Fruit fly (Drosophila melanogaster) whole organism, embryonic: ENCODE data around the gene Dpy-30L1.

ENCODE experiments used
- CG1024 ChIP-seq: fragments of 200-800 bp; sonication (Bioruptor generic); IDR thresholded peaks from 2 replicates; pipeline ENCODE4 v1.3.6; 2022; ENCODE audit warnings: missing biosample characterization, missing genetic modification characterization
- CG11695 ChIP-seq: fragments of 200-800 bp; sonication (Bioruptor generic); IDR thresholded peaks from 3 replicates; pipeline ENCODE4 v1.3.6; 2022; ENCODE audit warnings: missing biosample characterization, missing genetic modification characterization
- CG17612 ChIP-seq: fragments of 200-800 bp; sonication (Bioruptor generic); IDR thresholded peaks from 2 replicates; pipeline ENCODE4 v1.3.6; 2022; ENCODE audit warnings: missing biosample characterization, missing genetic modification characterization
- CG31224 ChIP-seq: fragments of 200-800 bp; sonication (Bioruptor generic); IDR thresholded peaks from 2 replicates; pipeline ENCODE4 v1.3.6; 2022; ENCODE audit warnings: missing biosample characterization, missing genetic modification characterization
- CG3407 ChIP-seq: fragments of 200-800 bp; sonication (Bioruptor generic); optimal IDR thresholded peaks from 2 replicates; lab custom pipeline; 2018; ENCODE audit warnings: missing biosample characterization, mild to moderate bottlenecking, missing genetic modification characterization
- CG3847 ChIP-seq: fragments of 200-800 bp; sonication (Bioruptor generic); IDR thresholded peaks from 2 replicates; pipeline ENCODE4 v1.3.6; 2022; ENCODE audit warnings: missing biosample characterization, missing genetic modification characterization
- CG4282 ChIP-seq: fragments of 200-800 bp; sonication (Bioruptor generic); optimal IDR thresholded peaks from 2 replicates; lab custom pipeline; 2016; ENCODE audit warnings: missing biosample characterization, missing genetic modification characterization
- CG4617 ChIP-seq: fragments of 200-800 bp; sonication (Bioruptor generic); optimal IDR thresholded peaks from 3 replicates; lab custom pipeline; 2016; ENCODE audit warnings: missing biosample characterization, missing genetic modification characterization, borderline replicate concordance
- CG4820 ChIP-seq: fragments of 200-800 bp; sonication (Bioruptor generic); optimal IDR thresholded peaks from 3 replicates; lab custom pipeline; 2016; ENCODE audit warnings: missing biosample characterization, missing genetic modification characterization
- CG4854 ChIP-seq: fragments of 200-800 bp; sonication (Bioruptor generic); optimal IDR thresholded peaks from 2 replicates; lab custom pipeline; 2016; ENCODE audit warnings: missing biosample characterization, missing genetic modification characterization, inconsistent platforms
- CG6254 ChIP-seq: fragments of 200-800 bp; sonication (Bioruptor generic); optimal IDR thresholded peaks from 3 replicates; lab custom pipeline; 2017; ENCODE audit warnings: mild to moderate bottlenecking, missing biosample characterization, missing genetic modification reagents, missing genetic modification characterization
- CG7556 ChIP-seq: fragments of 200-800 bp; sonication (Bioruptor generic); optimal IDR thresholded peaks from 2 replicates; lab custom pipeline; 2017; ENCODE audit warnings: missing biosample characterization, mild to moderate bottlenecking, missing genetic modification characterization
- CG7839 ChIP-seq: fragments of 200-800 bp; sonication (Bioruptor generic); optimal IDR thresholded peaks from 3 replicates; lab custom pipeline; 2018; ENCODE audit warnings: missing biosample characterization, mild to moderate bottlenecking, missing genetic modification characterization, moderate library complexity
- CG8359 ChIP-seq: fragments of 200-800 bp; sonication (Bioruptor generic); optimal IDR thresholded peaks from 2 replicates; lab custom pipeline; 2017; ENCODE audit warnings: missing biosample characterization, mild to moderate bottlenecking, missing genetic modification characterization, borderline replicate concordance
- CG8924 ChIP-seq: fragments of 200-800 bp; optimal IDR thresholded peaks from 3 replicates; lab custom pipeline; 2019; ENCODE audit warnings: missing biosample characterization, mild to moderate bottlenecking, missing genetic modification characterization, moderate library complexity
- CHES-1-like ChIP-seq: fragments of 200-800 bp; sonication (Bioruptor generic); optimal IDR thresholded peaks from 2 replicates; lab custom pipeline; 2016; ENCODE audit warnings: missing biosample characterization, missing genetic modification characterization
- CoRest ChIP-seq: fragments of 200-800 bp; sonication (Bioruptor generic); optimal IDR thresholded peaks from 3 replicates; lab custom pipeline; 2018; ENCODE audit warnings: missing biosample characterization, mild to moderate bottlenecking, missing genetic modification characterization, moderate library complexity
- D ChIP-seq, 2 experiments: fragments of 200-800 bp in 1 of 2; fragments of >200 bp in 1 of 2; sonication (Bioruptor generic) in 1 of 2; optimal IDR thresholded peaks; 2 replicates in 1 of 2; 3 replicates in 1 of 2; lab custom pipeline; 2017; ENCODE audit warnings: mild to moderate bottlenecking in 1 of 2, missing biosample characterization in 1 of 2, missing genetic modification characterization in 1 of 2, missing genetic modification reagents in 1 of 2
- Dbx ChIP-seq: fragments of 200-800 bp; sonication (Bioruptor generic); IDR thresholded peaks from 3 replicates; pipeline ENCODE4 v1.3.6; 2022; ENCODE audit warnings: missing biosample characterization, missing genetic modification characterization
- Deaf1 ChIP-seq: fragments of 200-800 bp; optimal IDR thresholded peaks from 3 replicates; lab custom pipeline; 2019; ENCODE audit warnings: missing biosample characterization, mild to moderate bottlenecking, missing genetic modification characterization, moderate library complexity
- Dfd ChIP-seq, 2 experiments: fragments of >200 bp; optimal IDR thresholded peaks; 2 replicates each; lab custom pipeline; 2017; ENCODE audit warnings: missing biosample characterization in 2 of 2, missing genetic modification characterization in 2 of 2
- Dip2 ChIP-seq: fragments of 200-800 bp; sonication (Bioruptor generic); IDR thresholded peaks from 2 replicates; pipeline ENCODE4 v1.3.6; 2022; ENCODE audit warnings: missing biosample characterization, missing genetic modification characterization
- Max ChIP-seq: fragments of 200-800 bp; sonication (Bioruptor generic); optimal IDR thresholded peaks from 2 replicates; lab custom pipeline; 2016; ENCODE audit warnings: missing biosample characterization, mild to moderate bottlenecking, missing genetic modification characterization
- Pdp1 ChIP-seq, 2 experiments: fragments of 200-800 bp; sonication (Bioruptor generic); optimal IDR thresholded peaks; 3 replicates each; lab custom pipeline; 2016; ENCODE audit warnings: missing biosample characterization in 2 of 2, missing genetic modification characterization in 2 of 2, mild to moderate bottlenecking in 1 of 2, moderate library complexity in 1 of 2
- Sin3A ChIP-seq: fragments of >200 bp; optimal IDR thresholded peaks from 2 replicates; lab custom pipeline; 2018
- Spps ChIP-seq: fragments of 200-800 bp; sonication (Bioruptor generic); optimal IDR thresholded peaks from 2 replicates; lab custom pipeline; 2018; ENCODE audit warnings: missing biosample characterization, mild to moderate bottlenecking, missing genetic modification characterization
- Vsx1 ChIP-seq: fragments of 200-800 bp; sonication (Bioruptor generic); optimal IDR thresholded peaks from 2 replicates; lab custom pipeline; 2017; ENCODE audit warnings: missing biosample characterization, mild to moderate bottlenecking, missing genetic modification characterization, missing genetic modification reagents
- amos ChIP-seq: fragments of 200-800 bp; sonication (Bioruptor generic); IDR thresholded peaks from 2 replicates; pipeline ENCODE4 v1.3.6; 2022; ENCODE audit warnings: missing biosample characterization, missing genetic modification characterization; ENCODE audit not compliant: partially characterized antibody
- bigmax ChIP-seq: fragments of 200-800 bp; sonication (Bioruptor generic); optimal IDR thresholded peaks from 2 replicates; lab custom pipeline; 2018; ENCODE audit warnings: missing biosample characterization, mild to moderate bottlenecking, missing genetic modification characterization
- cato ChIP-seq: fragments of 200-800 bp; sonication (Bioruptor generic); optimal IDR thresholded peaks from 2 replicates; lab custom pipeline; 2016; ENCODE audit warnings: missing biosample characterization, missing genetic modification characterization, borderline replicate concordance
- dm ChIP-seq: fragments of 200-800 bp; sonication (Bioruptor generic); optimal IDR thresholded peaks from 3 replicates; lab custom pipeline; 2016; ENCODE audit warnings: missing biosample characterization, missing genetic modification characterization
- ewg ChIP-seq: fragments of 200-800 bp; sonication (Bioruptor generic); optimal IDR thresholded peaks from 3 replicates; lab custom pipeline; 2017; ENCODE audit warnings: mild to moderate bottlenecking, missing biosample characterization, missing genetic modification reagents, missing genetic modification characterization
- fd64A ChIP-seq: fragments of 200-800 bp; sonication (Bioruptor generic); optimal IDR thresholded peaks from 3 replicates; lab custom pipeline; 2018; ENCODE audit warnings: missing biosample characterization, mild to moderate bottlenecking, missing genetic modification characterization
- grn ChIP-seq: fragments of 200-800 bp; sonication (Bioruptor generic); optimal IDR thresholded peaks from 3 replicates; lab custom pipeline; 2017; ENCODE audit warnings: missing biosample characterization, missing genetic modification characterization
- ken ChIP-seq: fragments of 200-800 bp; sonication (Bioruptor generic); IDR thresholded peaks from 3 replicates; pipeline ENCODE4 v1.3.6; 2022; ENCODE audit warnings: missing biosample characterization, missing genetic modification characterization
- nmo ChIP-seq: fragments of 200-800 bp; sonication (Bioruptor generic); optimal IDR thresholded peaks from 2 replicates; lab custom pipeline; 2018; ENCODE audit warnings: missing biosample characterization, mild to moderate bottlenecking, missing genetic modification characterization, moderate library complexity
- otp ChIP-seq: fragments of 200-800 bp; sonication (Bioruptor generic); IDR thresholded peaks from 3 replicates; pipeline ENCODE4, ENCODE4 v1.3.6; 2022; ENCODE audit warnings: missing biosample characterization, missing genetic modification characterization
- phol ChIP-seq: fragments of 200-800 bp; sonication (Bioruptor generic); optimal IDR thresholded peaks from 3 replicates; lab custom pipeline; 2018; ENCODE audit warnings: missing biosample characterization, mild to moderate bottlenecking, missing genetic modification characterization, moderate library complexity
- pros ChIP-seq: fragments of 200-800 bp; sonication (Bioruptor generic); optimal IDR thresholded peaks from 3 replicates; lab custom pipeline; 2019; ENCODE audit warnings: missing biosample characterization, mild to moderate bottlenecking, missing genetic modification characterization, moderate library complexity
- psq ChIP-seq: fragments of 200-800 bp; sonication (Bioruptor generic); optimal IDR thresholded peaks from 2 replicates; lab custom pipeline; 2017; ENCODE audit warnings: missing biosample characterization, missing genetic modification characterization
- sim ChIP-seq: fragments of 200-800 bp; sonication (Bioruptor generic); IDR thresholded peaks from 2 replicates; pipeline ENCODE4 v1.3.6; 2022; ENCODE audit warnings: missing biosample characterization, missing genetic modification characterization
- slp2 ChIP-seq: fragments of 200-800 bp; sonication (Bioruptor generic); optimal IDR thresholded peaks from 2 replicates; lab custom pipeline; 2016; ENCODE audit warnings: missing biosample characterization, missing genetic modification characterization
- twi ChIP-seq: fragments of 200-800 bp; optimal IDR thresholded peaks from 2 replicates; lab custom pipeline; 2019; ENCODE audit warnings: missing biosample characterization, mild to moderate bottlenecking, missing genetic modification characterization, moderate library complexity
- vnd ChIP-seq: fragments of 200-800 bp; sonication (Bioruptor generic); IDR thresholded peaks from 3 replicates; pipeline ENCODE4 v1.3.6; 2022; ENCODE audit warnings: missing biosample characterization, missing genetic modification characterization; ENCODE audit not compliant: partially characterized antibody
- wdn ChIP-seq: fragments of 200-800 bp; sonication (Bioruptor generic); IDR thresholded peaks from 2 replicates; pipeline ENCODE4 v1.3.6; 2022; ENCODE audit warnings: missing biosample characterization, missing genetic modification characterization
- wek ChIP-seq: fragments of 200-800 bp; sonication (Bioruptor generic); optimal IDR thresholded peaks from 3 replicates; lab custom pipeline; 2018; ENCODE audit warnings: missing biosample characterization, mild to moderate bottlenecking, missing genetic modification characterization, moderate library complexity
- zen2 ChIP-seq: fragments of 200-800 bp; sonication (Bioruptor generic); IDR thresholded peaks from 3 replicates; pipeline ENCODE4 v1.3.6; 2022; ENCODE audit warnings: missing biosample characterization, missing genetic modification characterization; ENCODE audit not compliant: partially characterized antibody
- zf30C ChIP-seq: fragments of 200-800 bp; sonication (Bioruptor generic); optimal IDR thresholded peaks from 3 replicates; lab custom pipeline; 2018; ENCODE audit warnings: missing biosample characterization, mild to moderate bottlenecking, missing genetic modification characterization

Dpy-30L1 gene

DNA sequence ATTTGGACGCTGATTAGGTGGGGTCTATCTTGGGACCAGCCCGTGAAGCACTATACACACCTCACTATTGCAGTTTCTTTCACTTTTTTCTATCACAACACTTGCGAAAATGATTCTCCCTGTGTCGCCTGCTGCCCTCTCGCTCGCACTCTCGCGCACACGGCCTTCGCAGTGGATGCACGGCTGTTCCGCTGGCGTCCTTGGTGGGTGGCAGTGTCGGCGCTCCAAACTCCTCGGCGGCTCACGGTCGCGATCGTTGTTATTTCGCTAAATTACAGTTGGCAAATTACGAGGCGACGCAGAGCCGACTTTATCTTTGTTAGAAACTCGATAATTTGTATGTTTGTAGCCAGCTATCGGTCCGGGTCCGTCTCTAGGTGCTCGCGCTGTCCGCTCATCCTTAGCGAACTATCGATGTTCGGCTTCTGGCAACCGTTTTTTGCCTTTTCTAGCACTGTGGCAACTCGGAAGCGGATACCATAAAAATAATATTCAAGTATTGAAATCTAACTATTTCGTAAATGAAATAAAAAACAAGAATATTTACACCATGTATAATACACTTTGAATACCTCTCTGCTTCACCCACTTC lies 35.2 kb downstream of the Dpy-30L1 start, which contains the start of gene Ubc2 (continued):
- TF ChIP-seq CG4820 (GFP tag; lab: Kevin White, UChicago) (no peak), ewg (GFP tag; lab: Kevin White, UChicago) (no peak), CG17612 (GFP tag; lab: Robert Waterston, UW) (no peak), otp (GFP tag; lab: Robert Waterston, UW) (no peak), CG7556 (no peak), Spps (tag; lab: Kevin White, UChicago) (no peak), wek (GFP tag; lab: Kevin White, UChicago) (no peak), psq (GFP tag; lab: Kevin White, UChicago) (no peak), Dfd (GFP tag; optimal IDR thresholded peaks at IDR 0.05; lab: Kevin White, UChicago) (no peak), Sin3A (lab: Kevin White, UChicago) (peak; percentile 40), fd64A (GFP tag; lab: Kevin White, UChicago) (no peak), CG4854 (GFP tag; lab: Kevin White, UChicago) (peak; percentile 8), Dbx (GFP tag; lab: Robert Waterston, UW) (0 out of 3 replicates have a peak, but pooled peaks have one; percentile 22)

DNA sequence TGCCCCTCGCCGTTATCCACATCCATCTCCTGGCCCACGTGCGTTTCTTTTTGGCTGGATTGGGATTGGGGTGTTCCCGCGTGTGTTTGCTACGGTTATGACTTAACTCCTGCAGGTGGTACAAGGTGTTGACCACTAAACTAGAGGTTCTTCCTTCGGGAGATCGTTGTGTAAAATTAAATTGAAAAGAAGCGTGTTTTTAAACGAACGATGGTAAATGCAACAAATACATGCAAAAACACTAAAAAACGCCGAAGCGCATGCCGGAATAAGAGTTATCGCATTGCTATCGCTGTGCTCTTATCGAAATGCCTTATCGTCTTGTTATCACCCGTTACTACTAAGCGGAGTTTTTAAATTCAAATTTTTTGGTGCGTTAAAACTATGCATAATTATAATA lies 37.3 kb downstream of the Dpy-30L1 start, which contains the start of gene CG6724:
CG6724 (minus strand) TSS at position 245 of the 400 bp plus-strand sequence.
- TF ChIP-seq CG8359 (GFP tag; lab: Kevin White, UChicago) (no peak), CG3847 (GFP tag; lab: Robert Waterston, UW) (no peak), CG6254 (GFP tag; lab: Kevin White, UChicago) (no peak), cato (GFP tag; lab: Kevin White, UChicago) (no peak), Pdp1 (GFP tag; optimal IDR thresholded peaks at IDR 0.05; lab: Kevin White, UChicago) (no peak), pros (no peak), Dip2 (GFP tag; lab: Robert Waterston, UW) (no peak), CG1024 (GFP tag; lab: Robert Waterston, UW) (no peak), Deaf1 (tag; lab: Kevin White, UChicago) (no peak), sim (GFP tag; lab: Robert Waterston, UW) (no peak), slp2 (GFP tag; lab: Kevin White, UChicago) (no peak), twi (no peak), CG3407 (GFP tag; lab: Kevin White, UChicago) (no peak), zen2 (0 out of 3 replicates have a peak, but pooled peaks have one; percentile 46), ken (no peak), phol (tag; lab: Kevin White, UChicago) (peak; percentile 7), amos (peak; percentile 71), nmo (GFP tag; lab: Kevin White, UChicago) (no peak), wdn (GFP tag; lab: Robert Waterston, UW) (no peak), CoRest (tag; lab: Kevin White, UChicago) (peak; percentile 4), vnd (GFP tag; lab: Robert Waterston, UW) (peak; percentile 46; the same call in 2 of the 3 replicates), CG8924 (no peak), bigmax (GFP tag; lab: Kevin White, UChicago) (no peak), CG7839 (tag; lab: Kevin White, UChicago) (no peak), Max (GFP tag; lab: Kevin White, UChicago) (peak; percentile 25), grn (peak; percentile 26), CG31224 (no peak), CG11695 (GFP tag; lab: Robert Waterston, UW) (no peak), CG4617 (peak; percentile 69), CG4282 (GFP tag; lab: Kevin White, UChicago) (no peak), Vsx1 (GFP tag; lab: Kevin White, UChicago) (no peak), zf30C (GFP tag; lab: Kevin White, UChicago) (no peak), D (optimal IDR thresholded peaks at IDR 0.05; lab: Kevin White, UChicago) (no peak), D (GFP tag; optimal IDR thresholded peaks at IDR 0.05; lab: Kevin White, UChicago) (no peak), dm (GFP tag; lab: Kevin White, UChicago) (peak; percentile 90), CHES-1-like (GFP tag; lab: Kevin White, UChicago) (no peak)
